Fruit fly (Drosophila melanogaster) whole organism, prepupa: ENCODE data around the gene rasp.

Experiments
- CG3919 ChIP-seq: fragments of 200-800 bp; sonication (Bioruptor generic); optimal IDR thresholded peaks from 3 replicates; lab custom pipeline; 2016; ENCODE audit warnings: missing biosample characterization, missing genetic modification characterization
- CG8119 ChIP-seq: fragments of 200-800 bp; sonication (Bioruptor generic); IDR thresholded peaks from 3 replicates; pipeline ENCODE4 v1.3.6; 2022; ENCODE audit warnings: missing biosample characterization, missing genetic modification characterization
- CG8632 ChIP-seq: fragments of 200-800 bp; sonication (Bioruptor generic); optimal IDR thresholded peaks from 3 replicates; lab custom pipeline; 2016; ENCODE audit warnings: missing biosample characterization, missing genetic modification characterization
- Met ChIP-seq: fragments of 200-800 bp; sonication (Bioruptor generic); optimal IDR thresholded peaks from 3 replicates; lab custom pipeline; 2016; ENCODE audit warnings: missing biosample characterization, missing genetic modification characterization
- net ChIP-seq: fragments of 200-800 bp; sonication (Bioruptor generic); optimal IDR thresholded peaks from 3 replicates; lab custom pipeline; 2016; ENCODE audit warnings: missing biosample characterization, missing genetic modification characterization
- salr ChIP-seq, 2 experiments: fragments of 200-800 bp; sonication (Bioruptor generic); optimal IDR thresholded peaks; 3 replicates each; lab custom pipeline; 2016 to 2018; ENCODE audit warnings: missing biosample characterization in 2 of 2, missing genetic modification characterization in 2 of 2, mild to moderate bottlenecking in 1 of 2

DNA sequence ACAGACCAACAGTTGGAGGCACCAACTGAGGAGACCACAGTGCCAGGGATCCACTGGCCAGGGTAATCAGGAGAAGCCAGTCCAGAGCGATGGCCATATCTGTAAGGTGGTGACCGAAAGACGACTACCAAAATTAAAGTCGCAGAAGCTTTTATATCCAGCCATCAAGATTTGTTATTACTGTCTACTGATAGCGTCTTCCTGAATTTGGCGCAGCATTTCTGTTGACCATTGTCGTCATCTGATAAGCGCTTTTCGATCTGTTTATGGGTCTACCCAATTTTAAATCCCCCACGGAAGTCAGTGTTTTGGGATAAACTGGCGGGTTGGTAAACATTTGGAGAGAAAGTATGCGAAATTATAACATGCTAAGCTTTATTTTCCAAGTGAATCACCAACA is 10.5 kb downstream of the rasp start, which contains the start of gene CG14963:
- no peak for TF ChIP-seq Met
- TF ChIP-seq CG3919 (GFP tag; lab: Kevin White, UChicago): no peak
- no peak for TF ChIP-seq CG8632 (GFP tag; lab: Kevin White, UChicago)
- TF ChIP-seq salr (GFP tag; optimal IDR thresholded peaks at IDR 0.05; lab: Kevin White, UChicago): no peak
- TF ChIP-seq net: no peak
- TF ChIP-seq CG8119 (GFP tag; lab: Robert Waterston, UW): no peak
